Fruit fly (Drosophila melanogaster) whole organism, embryonic: ENCODE measurements around the gene CG7714.

ENCODE experiments used
- Atf-2 ChIP-seq: fragments of 200-800 bp; sonication (Bioruptor generic); optimal IDR thresholded peaks from 2 replicates; lab custom pipeline; 2016; ENCODE audit warnings: missing biosample characterization, missing genetic modification characterization
- Atf3 ChIP-seq: fragments of 200-800 bp; sonication (Bioruptor generic); optimal IDR thresholded peaks from 3 replicates; lab custom pipeline; 2016; ENCODE audit warnings: missing biosample characterization, missing genetic modification characterization
- Bgb ChIP-seq: fragments of 200-800 bp; sonication (Bioruptor generic); IDR thresholded peaks from 2 replicates; pipeline ENCODE4 v1.3.6; 2022; ENCODE audit warnings: missing biosample characterization, missing genetic modification characterization; ENCODE audit not compliant: partially characterized antibody
- CG10565 ChIP-seq: fragments of 200-800 bp; sonication (Bioruptor generic); optimal IDR thresholded peaks from 3 replicates; lab custom pipeline; 2016; ENCODE audit warnings: missing biosample characterization, mild to moderate bottlenecking, missing genetic modification characterization
- CG12104 ChIP-seq: fragments of 200-800 bp; sonication (Bioruptor generic); optimal IDR thresholded peaks from 3 replicates; lab custom pipeline; 2016; ENCODE audit warnings: missing biosample characterization, missing genetic modification characterization
- CG12942 ChIP-seq: fragments of 200-800 bp; sonication (Bioruptor generic); optimal IDR thresholded peaks from 3 replicates; lab custom pipeline; 2016; ENCODE audit warnings: missing biosample characterization, missing genetic modification characterization
- CG15514 ChIP-seq: fragments of 200-800 bp; sonication (Bioruptor generic); optimal IDR thresholded peaks from 3 replicates; lab custom pipeline; 2017; ENCODE audit warnings: missing biosample characterization, missing genetic modification characterization, mild to moderate bottlenecking, moderate library complexity, missing genetic modification reagents
- CG16863 ChIP-seq: fragments of 200-800 bp; sonication (Bioruptor generic); optimal IDR thresholded peaks from 3 replicates; lab custom pipeline; 2016; ENCODE audit warnings: missing biosample characterization, missing genetic modification characterization
- CG17186 ChIP-seq: fragments of 200-800 bp; sonication (Bioruptor generic); optimal IDR thresholded peaks from 3 replicates; lab custom pipeline; 2017; ENCODE audit warnings: missing biosample characterization, missing genetic modification reagents, missing genetic modification characterization
- CG17385 ChIP-seq: fragments of 200-800 bp; sonication (Bioruptor generic); optimal IDR thresholded peaks from 3 replicates; lab custom pipeline; 2018; ENCODE audit warnings: missing biosample characterization, mild to moderate bottlenecking, missing genetic modification characterization
- CG17568 ChIP-seq: fragments of 200-800 bp; sonication (Bioruptor generic); optimal IDR thresholded peaks from 2 replicates; lab custom pipeline; 2018; ENCODE audit warnings: missing biosample characterization, mild to moderate bottlenecking, missing genetic modification characterization, moderate library complexity
- CG2678 ChIP-seq: fragments of 200-800 bp; sonication (Bioruptor generic); optimal IDR thresholded peaks from 3 replicates; lab custom pipeline; 2019; ENCODE audit warnings: missing biosample characterization, mild to moderate bottlenecking, missing genetic modification characterization, moderate library complexity
- CG30431 ChIP-seq: fragments of 200-800 bp; sonication (Bioruptor generic); optimal IDR thresholded peaks from 2 replicates; lab custom pipeline; 2017; ENCODE audit warnings: missing biosample characterization, missing genetic modification characterization
- CG32772 ChIP-seq: fragments of 200-800 bp; sonication (Bioruptor generic); IDR thresholded peaks from 2 replicates; pipeline ENCODE4 v1.3.6; 2022; ENCODE audit warnings: missing biosample characterization, missing genetic modification characterization
- CG3281 ChIP-seq: fragments of 200-800 bp; sonication (Bioruptor generic); optimal IDR thresholded peaks from 3 replicates; lab custom pipeline; 2017; ENCODE audit warnings: missing biosample characterization, mild to moderate bottlenecking, missing genetic modification characterization
- CG34422 ChIP-seq: fragments of 200-800 bp; sonication (Bioruptor generic); IDR thresholded peaks from 3 replicates; pipeline ENCODE4 v1.3.6; 2022; ENCODE audit warnings: missing biosample characterization, missing genetic modification characterization
- CG4424 ChIP-seq: fragments of 200-800 bp; sonication (Bioruptor generic); optimal IDR thresholded peaks from 3 replicates; lab custom pipeline; 2016; ENCODE audit warnings: missing biosample characterization, missing genetic modification characterization
- CG6254 ChIP-seq: fragments of 200-800 bp; sonication (Bioruptor generic); optimal IDR thresholded peaks from 3 replicates; lab custom pipeline; 2017; ENCODE audit warnings: mild to moderate bottlenecking, missing biosample characterization, missing genetic modification reagents, missing genetic modification characterization
- CG7556 ChIP-seq: fragments of 200-800 bp; sonication (Bioruptor generic); optimal IDR thresholded peaks from 2 replicates; lab custom pipeline; 2017; ENCODE audit warnings: missing biosample characterization, mild to moderate bottlenecking, missing genetic modification characterization
- CG7987 ChIP-seq: fragments of 200-800 bp; sonication (Bioruptor generic); optimal IDR thresholded peaks from 2 replicates; lab custom pipeline; 2018; ENCODE audit warnings: missing biosample characterization, mild to moderate bottlenecking, missing genetic modification characterization, moderate library complexity
- CG8089 ChIP-seq: fragments of 200-800 bp; sonication (Bioruptor generic); optimal IDR thresholded peaks from 3 replicates; lab custom pipeline; 2016; ENCODE audit warnings: missing biosample characterization, missing genetic modification characterization
- CoRest ChIP-seq: fragments of 200-800 bp; sonication (Bioruptor generic); optimal IDR thresholded peaks from 3 replicates; lab custom pipeline; 2018; ENCODE audit warnings: missing biosample characterization, mild to moderate bottlenecking, missing genetic modification characterization, moderate library complexity
- E2f1 ChIP-seq: fragments of 200-800 bp; sonication (Bioruptor generic); IDR thresholded peaks from 2 replicates; pipeline ENCODE4 v1.3.6; 2022; ENCODE audit warnings: missing biosample characterization, missing genetic modification characterization
- Fer3 ChIP-seq: fragments of 200-800 bp; sonication (Bioruptor generic); optimal IDR thresholded peaks from 2 replicates; lab custom pipeline; 2018; ENCODE audit warnings: missing biosample characterization, mild to moderate bottlenecking, missing genetic modification characterization, moderate library complexity
- HLH54F ChIP-seq: fragments of 200-800 bp; sonication (Bioruptor generic); optimal IDR thresholded peaks from 3 replicates; lab custom pipeline; 2016; ENCODE audit warnings: missing biosample characterization, missing genetic modification characterization
- HmgZ ChIP-seq: fragments of 200-800 bp; sonication (Bioruptor generic); optimal IDR thresholded peaks from 2 replicates; lab custom pipeline; 2018; ENCODE audit warnings: missing biosample characterization, mild to moderate bottlenecking, missing genetic modification characterization
- Hmx ChIP-seq: fragments of 200-800 bp; sonication (Bioruptor generic); optimal IDR thresholded peaks from 2 replicates; lab custom pipeline; 2016; ENCODE audit warnings: missing biosample characterization, missing genetic modification characterization
- Hr39 ChIP-seq: fragments of >200 bp; optimal IDR thresholded peaks from 2 replicates; lab custom pipeline; 2017
- NC2α ChIP-seq: fragments of 200-800 bp; sonication (Bioruptor generic); optimal IDR thresholded peaks from 2 replicates; lab custom pipeline; 2016; ENCODE audit warnings: missing biosample characterization, missing genetic modification characterization
- NfI ChIP-seq: fragments of 200-800 bp; sonication (Bioruptor generic); optimal IDR thresholded peaks from 3 replicates; lab custom pipeline; 2018; ENCODE audit warnings: missing biosample characterization, mild to moderate bottlenecking, missing genetic modification characterization, moderate library complexity
- Poxn ChIP-seq: fragments of 200-800 bp; sonication (Bioruptor generic); IDR thresholded peaks from 2 replicates; pipeline ENCODE4 v1.3.6; 2022; ENCODE audit warnings: missing biosample characterization, missing genetic modification characterization
- Rfx ChIP-seq: fragments of 200-800 bp; sonication (Bioruptor generic); IDR thresholded peaks from 2 replicates; pipeline ENCODE4 v1.3.6; 2022; ENCODE audit warnings: missing biosample characterization, missing genetic modification characterization
- Rx ChIP-seq: fragments of 200-800 bp; sonication (Bioruptor generic); IDR thresholded peaks from 2 replicates; pipeline ENCODE4 v1.3.6; 2022; ENCODE audit warnings: missing biosample characterization, missing genetic modification characterization
- Sox100B ChIP-seq: fragments of 200-800 bp; sonication (Bioruptor generic); optimal IDR thresholded peaks from 3 replicates; lab custom pipeline; 2018; ENCODE audit warnings: missing biosample characterization, mild to moderate bottlenecking, missing genetic modification characterization
- TFAM ChIP-seq: fragments of 200-800 bp; sonication (Bioruptor generic); optimal IDR thresholded peaks from 2 replicates; lab custom pipeline; 2017; ENCODE audit warnings: missing biosample characterization, missing genetic modification characterization, inconsistent platforms
- Taf1 ChIP-seq: fragments of 200-800 bp; sonication (Bioruptor generic); IDR thresholded peaks from 2 replicates; pipeline ENCODE4 v1.3.6; 2022; ENCODE audit warnings: missing biosample characterization, missing genetic modification characterization
- abd-A ChIP-seq: fragments of 200-800 bp; sonication (Bioruptor generic); optimal IDR thresholded peaks from 3 replicates; lab custom pipeline; 2019; ENCODE audit warnings: missing biosample characterization, mild to moderate bottlenecking, missing genetic modification characterization, moderate library complexity
- bab2 ChIP-seq: fragments of 200-800 bp; sonication (Bioruptor generic); optimal IDR thresholded peaks from 2 replicates; lab custom pipeline; 2016; ENCODE audit warnings: missing biosample characterization, missing genetic modification characterization
- chif ChIP-seq, 2 experiments: fragments of 200-800 bp; sonication (Bioruptor generic); optimal IDR thresholded peaks; 3 replicates each; lab custom pipeline; 2016; ENCODE audit warnings: missing biosample characterization in 2 of 2, missing genetic modification characterization in 2 of 2
- crc ChIP-seq: fragments of 200-800 bp; sonication (Bioruptor generic); optimal IDR thresholded peaks from 2 replicates; lab custom pipeline; 2016; ENCODE audit warnings: missing biosample characterization, missing genetic modification characterization
- eyg ChIP-seq: fragments of 200-800 bp; sonication (Bioruptor generic); optimal IDR thresholded peaks from 3 replicates; lab custom pipeline; 2016; ENCODE audit warnings: missing biosample characterization, missing genetic modification characterization
- gcm2 ChIP-seq: fragments of 200-800 bp; sonication (Bioruptor generic); optimal IDR thresholded peaks from 2 replicates; lab custom pipeline; 2016; ENCODE audit warnings: missing biosample characterization, missing genetic modification characterization
- gsb-n ChIP-seq: fragments of 200-800 bp; sonication (Bioruptor generic); optimal IDR thresholded peaks from 3 replicates; lab custom pipeline; 2018; ENCODE audit warnings: missing biosample characterization, mild to moderate bottlenecking, missing genetic modification characterization
- hbn ChIP-seq: fragments of 200-800 bp; sonication (Bioruptor generic); IDR thresholded peaks from 2 replicates; pipeline ENCODE4 v1.3.6; 2022; ENCODE audit warnings: missing biosample characterization, missing genetic modification characterization; ENCODE audit not compliant: partially characterized antibody
- ind ChIP-seq: fragments of 200-800 bp; sonication (Bioruptor generic); optimal IDR thresholded peaks from 3 replicates; lab custom pipeline; 2016; ENCODE audit warnings: missing biosample characterization, missing genetic modification characterization
- prd ChIP-seq, 3 experiments: fragments of >200 bp in 2 of 3; fragments of 200-800 bp in 1 of 3; sonication (Bioruptor generic) in 1 of 3; optimal IDR thresholded peaks in 2 of 3; IDR thresholded peaks in 1 of 3; 2 replicates in 2 of 3; 3 replicates in 1 of 3; pipeline versions ENCODE4 v1.3.6 to Lab custom; 2017 to 2022; ENCODE audit warnings: missing biosample characterization in 1 of 3, missing genetic modification characterization in 1 of 3
- ro ChIP-seq: fragments of 200-800 bp; sonication (Bioruptor generic); IDR thresholded peaks from 2 replicates; pipeline ENCODE4 v1.3.6; 2022; ENCODE audit warnings: missing biosample characterization, missing genetic modification characterization
- sens-2 ChIP-seq: fragments of 200-800 bp; sonication (Bioruptor generic); IDR thresholded peaks from 2 replicates; pipeline ENCODE4 v1.3.6; 2022; ENCODE audit warnings: missing biosample characterization, missing genetic modification characterization
- sisA ChIP-seq: fragments of 200-800 bp; sonication (Bioruptor generic); IDR thresholded peaks from 2 replicates; pipeline ENCODE4 v1.3.6; 2022; ENCODE audit warnings: missing biosample characterization, missing genetic modification characterization
- wek ChIP-seq: fragments of 200-800 bp; sonication (Bioruptor generic); optimal IDR thresholded peaks from 3 replicates; lab custom pipeline; 2018; ENCODE audit warnings: missing biosample characterization, mild to moderate bottlenecking, missing genetic modification characterization, moderate library complexity

The CG7714 gene

DNA sequence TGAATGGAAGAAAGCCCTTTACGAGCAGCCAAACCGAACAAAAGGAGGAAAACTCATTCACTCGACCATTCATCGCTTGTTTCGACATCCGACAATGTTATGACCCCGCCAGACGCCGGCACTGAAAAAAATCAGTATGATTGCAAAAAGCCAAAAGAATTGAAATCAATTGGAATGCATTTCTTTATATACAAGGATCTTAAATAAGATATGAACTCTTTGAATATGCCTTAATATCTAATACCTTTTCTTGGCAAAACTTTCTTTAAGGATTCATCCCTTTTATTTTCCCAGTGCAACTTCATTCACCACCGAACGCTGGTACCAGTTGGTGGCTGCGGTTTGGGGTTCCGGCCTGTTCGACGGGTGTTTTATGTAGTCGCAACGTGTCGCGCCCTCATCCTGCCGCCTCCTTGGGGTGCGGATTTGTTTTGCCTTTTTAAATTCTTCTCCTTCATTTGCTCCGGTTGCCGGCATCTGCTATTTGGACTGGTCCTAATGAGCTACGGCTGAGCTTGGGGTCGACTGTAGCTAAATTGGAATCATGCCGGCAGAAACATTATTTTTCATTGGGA is 6.4 kb downstream of the CG7714 start (continued):
- TF ChIP-seq CG8089 (GFP tag; lab: Kevin White, UChicago) (peak; percentile 68), ind (GFP tag; lab: Kevin White, UChicago) (peak; percentile 82), Hmx (GFP tag; lab: Kevin White, UChicago) (peak; percentile 46), crc (GFP tag; lab: Kevin White, UChicago) (peak; percentile 74), CG10565 (GFP tag; lab: Kevin White, UChicago) (no peak), gcm2 (GFP tag; lab: Kevin White, UChicago) (peak; percentile 40), CG34422 (GFP tag; lab: Robert Waterston, UW) (peak; percentile 76), CoRest (tag; lab: Kevin White, UChicago) (peak; percentile 89), CG12104 (GFP tag; lab: Kevin White, UChicago) (peak; percentile 70), Hr39 (lab: Kevin White, UChicago) (no peak), CG30431 (GFP tag; lab: Kevin White, UChicago) (peak; percentile 55), HmgZ (peak; percentile 93), CG17186 (GFP tag; lab: Kevin White, UChicago) (no peak), eyg (GFP tag; lab: Kevin White, UChicago) (peak; percentile 77), gsb-n (peak; percentile 74), Fer3 (peak; percentile 90), hbn (no peak), Atf3 (GFP tag; lab: Kevin White, UChicago) (peak; percentile 47), CG17385 (GFP tag; lab: Kevin White, UChicago) (peak; percentile 86), chif (GFP tag; optimal IDR thresholded peaks at IDR 0.05; lab: Kevin White, UChicago) (peak; percentile 61 to 81), CG12942 (peak; percentile 60), CG7987 (peak; percentile 4), Taf1 (GFP tag; lab: Robert Waterston, UW) (peak; percentile 74), HLH54F (GFP tag; lab: Kevin White, UChicago) (peak; percentile 76), NfI (GFP tag; lab: Kevin White, UChicago) (peak; percentile 84), prd (optimal IDR thresholded peaks at IDR 0.05; lab: Kevin White, UChicago) (no peak), prd (GFP tag; IDR thresholded peaks at IDR 0.05; lab: Robert Waterston, UW) (peak; percentile 87), CG17568 (GFP tag; lab: Kevin White, UChicago) (peak; percentile 61), ro (GFP tag; lab: Robert Waterston, UW) (peak; percentile 59; the same call in 1 of the 2 replicates), NC2α (GFP tag; lab: Kevin White, UChicago) (peak; percentile 39), Bgb (GFP tag; lab: Robert Waterston, UW) (no peak), Poxn (GFP tag; lab: Robert Waterston, UW) (no peak), TFAM (GFP tag; lab: Kevin White, UChicago) (peak; percentile 26), CG4424 (GFP tag; lab: Kevin White, UChicago) (peak; percentile 78), sens-2 (GFP tag; lab: Robert Waterston, UW) (peak; percentile 52; the same call in 1 of the 2 replicates), CG7556 (GFP tag; lab: Kevin White, UChicago) (peak; percentile 95), Sox100B (GFP tag; lab: Kevin White, UChicago) (peak; percentile 84), E2f1 (GFP tag; lab: Robert Waterston, UW) (peak; percentile 72), CG16863 (peak; percentile 83), abd-A (tag; lab: Kevin White, UChicago) (peak; percentile 97), bab2 (GFP tag; lab: Kevin White, UChicago) (peak; percentile 88), wek (GFP tag; lab: Kevin White, UChicago) (peak; percentile 77), sisA (GFP tag; lab: Robert Waterston, UW) (peak; percentile 84), CG32772 (GFP tag; lab: Robert Waterston, UW) (peak; percentile 76), CG2678 (tag; lab: Kevin White, UChicago) (peak; percentile 94), Rfx (GFP tag; lab: Robert Waterston, UW) (peak; percentile 89), CG15514 (GFP tag; lab: Kevin White, UChicago) (peak; percentile 77), CG3281 (GFP tag; lab: Kevin White, UChicago) (peak; percentile 90), Atf-2 (peak; percentile 67), Rx (GFP tag; lab: Robert Waterston, UW) (peak; percentile 72), CG6254 (peak; percentile 62)
